Worm (Caenorhabditis elegans) whole organism, L4 larva: ENCODE measurements around the gene sra-38.

Experiments used
- F37D6.2 ChIP-seq: sonication (generic microtip); optimal IDR thresholded peaks from 2 replicates; lab custom pipeline; 2016; ENCODE audit warnings: mild to moderate bottlenecking, missing genetic modification characterization, missing compliant biosample characterization
- aha-1 ChIP-seq: fragments of 150-350 bp; peaks from one replicate; lab custom pipeline; 2014; ENCODE audit warnings: missing biosample characterization, missing genetic modification characterization
- ceh-28 ChIP-seq: fragments of 150-350 bp; optimal IDR thresholded peaks from 2 replicates; lab custom pipeline; 2014; ENCODE audit warnings: missing biosample characterization, missing genetic modification reagents, missing genetic modification characterization
- ceh-44 ChIP-seq: fragments of 200-800 bp; sonication (Bioruptor generic); IDR thresholded peaks from 2 replicates; pipeline ENCODE4 v1.3.6; 2022; ENCODE audit warnings: missing genetic modification reagents, missing genetic modification characterization, missing compliant biosample characterization
- ces-1 ChIP-seq: fragments of 150-350 bp; sonication (generic microtip); optimal IDR thresholded peaks from 4 replicates; lab custom pipeline; 2014; ENCODE audit warnings: missing biosample characterization, missing genetic modification reagents, missing genetic modification characterization
- daf-16 ChIP-seq, 3 experiments: sonication (generic microtip); optimal IDR thresholded peaks; 2 replicates each; lab custom pipeline; 2016 to 2017; ENCODE audit warnings: missing genetic modification characterization in 3 of 3, missing genetic modification reagents in 3 of 3, mild to moderate bottlenecking in 2 of 3, missing compliant biosample characterization in 2 of 3, missing biosample characterization in 1 of 3, moderate library complexity in 1 of 3
- dmd-6 ChIP-seq: fragments of 200-800 bp; sonication (Bioruptor generic); IDR thresholded peaks from 2 replicates; pipeline ENCODE4 v1.3.6; 2022; ENCODE audit warnings: missing genetic modification reagents, missing genetic modification characterization, missing compliant biosample characterization
- dmd-9 ChIP-seq: fragments of 200-800 bp; sonication (Bioruptor generic); IDR thresholded peaks from 2 replicates; pipeline ENCODE4 v1.3.6; 2022; ENCODE audit warnings: missing genetic modification reagents, missing genetic modification characterization, missing compliant biosample characterization
- dpl-1 ChIP-seq: fragments of 150-350 bp; optimal IDR thresholded peaks from 2 replicates; lab custom pipeline; 2014; ENCODE audit warnings: missing biosample characterization, missing genetic modification reagents, missing genetic modification characterization
- duxl-1 ChIP-seq: sonication (generic microtip); optimal IDR thresholded peaks from 2 replicates; lab custom pipeline; 2016; ENCODE audit warnings: mild to moderate bottlenecking, missing genetic modification characterization, moderate library complexity, missing compliant biosample characterization; ENCODE audit not compliant: poor library complexity
- dve-1 ChIP-seq: sonication (generic microtip); optimal IDR thresholded peaks from 2 replicates; lab custom pipeline; 2017; ENCODE audit warnings: antibody characterized with exemption, mild to moderate bottlenecking, missing genetic modification characterization, missing compliant biosample characterization; ENCODE audit not compliant: insufficient read depth
- hif-1 ChIP-seq, 2 experiments: sonication (generic microtip); optimal IDR thresholded peaks; 2 replicates each; lab custom pipeline; 2016 to 2017; ENCODE audit warnings: missing compliant biosample characterization in 2 of 2, missing genetic modification characterization in 2 of 2, missing genetic modification reagents in 2 of 2, missing genotype in 2 of 2, mild to moderate bottlenecking in 1 of 2
- hlh-11 ChIP-seq: fragments of 200-800 bp; sonication (Bioruptor generic); optimal IDR thresholded peaks from 2 replicates; lab custom pipeline; 2018; ENCODE audit warnings: mild to moderate bottlenecking, missing genetic modification characterization, missing compliant biosample characterization
- hlh-30 ChIP-seq: sonication (generic microtip); optimal IDR thresholded peaks from 2 replicates; lab custom pipeline; 2017; ENCODE audit warnings: antibody characterized with exemption, mild to moderate bottlenecking, missing genetic modification characterization, missing compliant biosample characterization; ENCODE audit not compliant: insufficient read depth
- hmg-1.1 ChIP-seq: fragments of 200-800 bp; sonication (Bioruptor generic); IDR thresholded peaks from 2 replicates; pipeline ENCODE4 v1.3.6; 2022; ENCODE audit warnings: missing genetic modification reagents, missing genetic modification characterization, missing compliant biosample characterization
- jun-1 ChIP-seq: fragments of 150-350 bp; optimal IDR thresholded peaks from 2 replicates; lab custom pipeline; 2014; ENCODE audit warnings: missing biosample characterization, missing genetic modification reagents, missing genetic modification characterization
- lim-7 ChIP-seq: fragments of 200-800 bp; sonication (Bioruptor generic); IDR thresholded peaks from 2 replicates; pipeline ENCODE4 v1.3.6; 2022; ENCODE audit warnings: missing genetic modification characterization, missing compliant biosample characterization
- lin-1 ChIP-seq: fragments of 200-800 bp; sonication (Bioruptor generic); IDR thresholded peaks from 2 replicates; pipeline ENCODE4 v1.3.6; 2022; ENCODE audit warnings: missing genetic modification reagents, missing genetic modification characterization, missing compliant biosample characterization
- lir-3 ChIP-seq: sonication (generic microtip); optimal IDR thresholded peaks from 2 replicates; lab custom pipeline; 2016; ENCODE audit warnings: mild to moderate bottlenecking, missing genetic modification characterization, missing compliant biosample characterization
- lsy-2 ChIP-seq, 2 experiments: fragments of 150-350 bp in 1 of 2; sonication (generic microtip) in 1 of 2; optimal IDR thresholded peaks; 2 replicates each; lab custom pipeline; 2014 to 2017; ENCODE audit warnings: missing biosample characterization in 2 of 2, missing genetic modification characterization in 2 of 2
- mdl-1 ChIP-seq, 2 experiments: fragments of 150-350 bp in 1 of 2; sonication (generic microtip) in 1 of 2; optimal IDR thresholded peaks; 2 replicates each; lab custom pipeline; 2014 to 2017; ENCODE audit warnings: missing biosample characterization in 2 of 2, missing genetic modification characterization in 2 of 2
- mep-1 ChIP-seq: fragments of 150-350 bp; sonication (generic microtip); optimal IDR thresholded peaks from 3 replicates; lab custom pipeline; 2014; ENCODE audit warnings: missing biosample characterization, missing genetic modification characterization
- mes-2 ChIP-seq: sonication (generic microtip); optimal IDR thresholded peaks from 2 replicates; lab custom pipeline; 2016; ENCODE audit warnings: missing genotype, mild to moderate bottlenecking, missing genetic modification characterization, missing compliant biosample characterization; ENCODE audit not compliant: poor library complexity, severe bottlenecking
- mxl-3 ChIP-seq: fragments of 200-800 bp; sonication (Bioruptor generic); optimal IDR thresholded peaks from 2 replicates; lab custom pipeline; 2018; ENCODE audit warnings: mild to moderate bottlenecking, missing genetic modification characterization, missing compliant biosample characterization
- nhr-11 ChIP-seq: fragments of 150-350 bp; optimal IDR thresholded peaks from 2 replicates; lab custom pipeline; 2014; ENCODE audit warnings: missing biosample characterization, missing genetic modification characterization
- nhr-25 ChIP-seq: sonication (generic microtip); optimal IDR thresholded peaks from 2 replicates; lab custom pipeline; 2017; ENCODE audit warnings: missing genetic modification characterization, mild to moderate bottlenecking, missing compliant biosample characterization, antibody characterized with exemption, moderate library complexity, borderline replicate concordance; ENCODE audit not compliant: insufficient read depth
- nhr-28 ChIP-seq: fragments of 150-350 bp; optimal IDR thresholded peaks from 2 replicates; lab custom pipeline; 2014; ENCODE audit warnings: missing biosample characterization, missing genetic modification characterization
- nhr-41 ChIP-seq: fragments of 200-800 bp; sonication (Bioruptor generic); IDR thresholded peaks from 2 replicates; pipeline ENCODE4 v1.3.6; 2022; ENCODE audit warnings: missing genetic modification reagents, missing genetic modification characterization, missing compliant biosample characterization
- nhr-6 ChIP-seq: fragments of 150-350 bp; optimal IDR thresholded peaks from 2 replicates; lab custom pipeline; 2014; ENCODE audit warnings: missing biosample characterization, missing genetic modification characterization
- nhr-77 ChIP-seq: fragments of 150-350 bp; optimal IDR thresholded peaks from 2 replicates; lab custom pipeline; 2014; ENCODE audit warnings: missing biosample characterization, missing genetic modification characterization
- pha-4 ChIP-seq, 2 experiments: fragments of 150-350 bp in 1 of 2; fragments of 200-800 bp in 1 of 2; sonication (Bioruptor generic) in 1 of 2; IDR thresholded peaks in 1 of 2; optimal IDR thresholded peaks in 1 of 2; 2 replicates each; pipeline versions ENCODE4 v1.3.6 to Lab custom; 2014 to 2022; ENCODE audit warnings: missing genetic modification characterization in 2 of 2, missing genetic modification reagents in 2 of 2, missing biosample characterization in 1 of 2, missing compliant biosample characterization in 1 of 2
- pqm-1 ChIP-seq: sonication (generic microtip); optimal IDR thresholded peaks from 2 replicates; lab custom pipeline; 2017; ENCODE audit warnings: missing biosample characterization, missing genetic modification characterization
- rbr-2 ChIP-seq: sonication (generic microtip); optimal IDR thresholded peaks from 2 replicates; lab custom pipeline; 2016; ENCODE audit warnings: missing genotype, missing genetic modification characterization, missing compliant biosample characterization
- spr-1 ChIP-seq: sonication (generic microtip); optimal IDR thresholded peaks from 2 replicates; lab custom pipeline; 2016; ENCODE audit warnings: mild to moderate bottlenecking, missing genetic modification characterization, missing compliant biosample characterization
- unc-62 ChIP-seq, 3 experiments: fragments of 150-350 bp in 1 of 3; sonication (generic microtip); optimal IDR thresholded peaks in 2 of 3; peaks in 1 of 3; 1 replicate in 1 of 3; 2 replicates in 2 of 3; lab custom pipeline; 2014 to 2017; ENCODE audit warnings: missing biosample characterization in 3 of 3, missing genetic modification characterization in 3 of 3, missing genetic modification reagents in 3 of 3, missing genotype in 1 of 3
- zfp-3 ChIP-seq: fragments of 200-800 bp; sonication (Bioruptor generic); conservative IDR thresholded peaks from 2 replicates; pipeline ENCODE4 v1.3.6; 2022; ENCODE audit warnings: missing genetic modification reagents, missing genetic modification characterization, missing compliant biosample characterization
- zip-11 ChIP-seq: fragments of 200-800 bp; sonication (Bioruptor generic); IDR thresholded peaks from 2 replicates; pipeline ENCODE4 v1.3.6; 2022; ENCODE audit warnings: missing genetic modification characterization, missing compliant biosample characterization
- zip-2 ChIP-seq: fragments of 150-350 bp; optimal IDR thresholded peaks from 2 replicates; lab custom pipeline; 2014; ENCODE audit warnings: missing biosample characterization, missing genetic modification characterization

Gene sra-38

ce11 chrX:13917121-13917755 lies 17.3 kb upstream of the sra-38 start, which contains the start of gene ekl-5:
Gene ekl-5 (minus strand): TSS chrX:13917171.
- peak in 1 of 2 experiments; percentile 62 for TF ChIP-seq mdl-1 (tag; optimal IDR thresholded peaks at IDR 0.05; lab: Kevin White, UChicago)
- TF ChIP-seq ceh-28 (tag; lab: Kevin White, UChicago), result peak; percentile 48
- TF ChIP-seq daf-16 (GFP tag; optimal IDR thresholded peaks at IDR 0.05; lab: Kevin White, UChicago), result peak in 1 of 2 experiments; percentile 47
- TF ChIP-seq daf-16 (tag; optimal IDR thresholded peaks at IDR 0.05; lab: Kevin White, UChicago), result peak; percentile 32
- peak; percentile 82 for TF ChIP-seq hmg-1.1 (GFP tag; lab: Robert Waterston, UW)
- peak; percentile 65 for TF ChIP-seq mes-2 (tag; lab: Kevin White, UChicago)
- no peak for TF ChIP-seq zip-11 (GFP tag; lab: Robert Waterston, UW)
- TF ChIP-seq nhr-28, result peak; percentile 91
- peak; percentile 78 for TF ChIP-seq aha-1 (tag; lab: Kevin White, UChicago)
- TF ChIP-seq zip-2 (tag; lab: Kevin White, UChicago), result no peak
- no peak for TF ChIP-seq lir-3 (tag; lab: Kevin White, UChicago)
- no peak for TF ChIP-seq nhr-41 (GFP tag; lab: Robert Waterston, UW)
- TF ChIP-seq hlh-30 (tag; lab: Kevin White, UChicago), result peak; percentile 47
- TF ChIP-seq mxl-3 (GFP tag; lab: Kevin White, UChicago), result peak; percentile 25
- peak in 1 of 2 experiments; percentile 43 for TF ChIP-seq hif-1 (tag; optimal IDR thresholded peaks at IDR 0.05; lab: Kevin White, UChicago)
- TF ChIP-seq dmd-6 (GFP tag; lab: Robert Waterston, UW), result peak; percentile 54
- peak; percentile 64 for TF ChIP-seq rbr-2 (tag; lab: Kevin White, UChicago)
- TF ChIP-seq nhr-11 (tag; lab: Kevin White, UChicago), result peak; percentile 85
- peak; percentile 63 for TF ChIP-seq mep-1 (tag; lab: Kevin White, UChicago)
- peak; percentile 78 for TF ChIP-seq hlh-11
- TF ChIP-seq dve-1, result peak; percentile 76
- TF ChIP-seq nhr-25 (tag; lab: Kevin White, UChicago), result no peak
- peak; percentile 59; the same call in 1 of the 2 replicates for TF ChIP-seq lin-1
- no peak for TF ChIP-seq ceh-44
- peak; percentile 26 for TF ChIP-seq dpl-1
- TF ChIP-seq zfp-3, result no peak
- peak; percentile 27 for TF ChIP-seq duxl-1 (tag; lab: Kevin White, UChicago)
- peak; percentile 17 for TF ChIP-seq spr-1 (tag; lab: Kevin White, UChicago)
- TF ChIP-seq ces-1 (GFP tag; lab: Kevin White, UChicago), result no peak
- peak in 1 of 2 experiments; percentile 77 for TF ChIP-seq unc-62 (GFP tag; optimal IDR thresholded peaks at IDR 0.05 in 1 of 2; lab: Kevin White, UChicago)
- TF ChIP-seq unc-62 (tag; optimal IDR thresholded peaks at IDR 0.05; lab: Kevin White, UChicago), result no peak
- no peak for TF ChIP-seq pha-4 (GFP tag; IDR thresholded peaks at IDR 0.05; lab: Robert Waterston, UW)
- TF ChIP-seq pha-4 (tag; optimal IDR thresholded peaks at IDR 0.05; lab: Kevin White, UChicago), result peak; percentile 77
- TF ChIP-seq pqm-1 (tag; lab: Kevin White, UChicago), result peak; percentile 23
- TF ChIP-seq lsy-2 (tag; optimal IDR thresholded peaks at IDR 0.05; lab: Kevin White, UChicago), result peak in 1 of 2 experiments; percentile 70
- no peak for TF ChIP-seq dmd-9 (GFP tag; lab: Robert Waterston, UW)
- TF ChIP-seq nhr-6 (tag; lab: Kevin White, UChicago), result peak; percentile 73
- TF ChIP-seq nhr-77, result peak; percentile 10
- TF ChIP-seq lim-7 (GFP tag; lab: Robert Waterston, UW), result no peak
- TF ChIP-seq jun-1 (tag; lab: Kevin White, UChicago), result peak; percentile 32
- no peak for TF ChIP-seq F37D6.2
